Worm (Caenorhabditis elegans) whole organism, young adult: ENCODE measurements around the gene mrps-10.

ENCODE experiments used
- B0336.3 ChIP-seq: fragments of 200-800 bp; sonication (Bioruptor generic); IDR thresholded peaks from 2 replicates; pipeline ENCODE4 v1.3.6; 2022; ENCODE audit warnings: missing genetic modification characterization, missing compliant biosample characterization
- C06A6.2 ChIP-seq: fragments of 200-800 bp; sonication (Bioruptor generic); conservative IDR thresholded peaks from 2 replicates; pipeline ENCODE4 v1.3.6; 2022; ENCODE audit warnings: missing genetic modification characterization, missing compliant biosample characterization
- F52B5.7 ChIP-seq: sonication (generic microtip); optimal IDR thresholded peaks from 2 replicates; lab custom pipeline; 2016; ENCODE audit warnings: mild to moderate bottlenecking, missing genetic modification characterization, missing compliant biosample characterization
- dox-1 ChIP-seq: fragments of 200-800 bp; sonication (Bioruptor generic); IDR thresholded peaks from 2 replicates; pipeline ENCODE4 v1.3.6; 2022; ENCODE audit warnings: missing genetic modification reagents, missing genetic modification characterization, missing compliant biosample characterization
- egl-44 ChIP-seq: fragments of 200-800 bp; sonication (Bioruptor generic); IDR thresholded peaks from 2 replicates; pipeline ENCODE4 v1.3.6; 2022; ENCODE audit warnings: missing genetic modification reagents, missing genetic modification characterization, missing compliant biosample characterization
- gei-17 ChIP-seq: fragments of 200-800 bp; sonication (Bioruptor generic); optimal IDR thresholded peaks from 2 replicates; lab custom pipeline; 2018; ENCODE audit warnings: mild to moderate bottlenecking, missing genetic modification characterization, missing compliant biosample characterization
- hlh-26 ChIP-seq: fragments of 200-800 bp; sonication (Bioruptor generic); conservative IDR thresholded peaks from 2 replicates; pipeline ENCODE4 v1.3.6; 2022; ENCODE audit warnings: missing genetic modification reagents, missing genetic modification characterization, missing compliant biosample characterization
- mes-4 ChIP-seq: sonication (generic microtip); optimal IDR thresholded peaks from 2 replicates; lab custom pipeline; 2016; ENCODE audit warnings: missing genotype, missing genetic modification characterization, missing compliant biosample characterization

- no peak for TF ChIP-seq egl-44 (GFP tag; lab: Robert Waterston, UW)
- TF ChIP-seq hlh-26: no peak
- TF ChIP-seq C06A6.2: no peak
- TF ChIP-seq B0336.3: no peak
- TF ChIP-seq gei-17 (GFP tag; lab: Kevin White, UChicago): no peak
- no peak for TF ChIP-seq dox-1 (GFP tag; lab: Robert Waterston, UW)
- TF ChIP-seq mes-4 (tag; lab: Kevin White, UChicago): no peak
- no peak for TF ChIP-seq F52B5.7
Observed at ce11 chrIII:12894207-12894606, 32.1 kb upstream of the mrps-10 start.
